Worm (Caenorhabditis elegans): ENCODE data around the gene sod-4.

Gene sod-4

ce11 chrIII:9455980-9456658 lies 44.1 kb downstream of the sod-4 start, which contains the start of the genes rheb-1 and spk-1 (continued):
- TF ChIP-seq nhr-27 (tag; optimal IDR thresholded peaks at IDR 0.05) (no peak), nhr-80 (tag; optimal IDR thresholded peaks at IDR 0.05) (peak; percentile 94), akir-1 (GFP tag; optimal IDR thresholded peaks at IDR 0.05) (no peak), ztf-22 (GFP tag; optimal IDR thresholded peaks at IDR 0.05) (peak; percentile 87), nhr-179 (tag; optimal IDR thresholded peaks at IDR 0.05) (no peak), C17E4.6 (GFP tag; IDR thresholded peaks at IDR 0.05) (no peak), sptf-2 (GFP tag; optimal IDR thresholded peaks at IDR 0.05) (no peak), ceh-40 (GFP tag; IDR thresholded peaks at IDR 0.05) (no peak), mcd-1 (GFP tag; IDR thresholded peaks at IDR 0.05) (peak; percentile 89), B0019.2 (GFP tag; conservative IDR thresholded peaks at IDR 0.05) (0 out of 2 replicates have a peak, but pooled peaks have one; percentile 51), T26A5.8 (tag; optimal IDR thresholded peaks at IDR 0.05) (no peak), Y95B8A.8 (GFP tag; IDR thresholded peaks at IDR 0.05) (peak; percentile 66; the same call in 1 of the 2 replicates), bed-1 (GFP tag; IDR thresholded peaks at IDR 0.05) (no peak), lin-54 (GFP tag; optimal IDR thresholded peaks at IDR 0.05) (peak; percentile 84), efl-1 (GFP tag; optimal IDR thresholded peaks at IDR 0.05) (peak; percentile 80), Y53F4B.3 (GFP tag; IDR thresholded peaks at IDR 0.05) (no peak), madf-6 (GFP tag; IDR thresholded peaks at IDR 0.05) (peak; percentile 83), hlh-12 (tag; optimal IDR thresholded peaks at IDR 0.05) (no peak), tbx-9 (tag; optimal IDR thresholded peaks at IDR 0.05; ENCODE audit: borderline replicate concordance) (no peak), attf-6 (GFP tag; IDR thresholded peaks at IDR 0.05) (peak; percentile 22; the same call in 1 of the 2 replicates), hlh-26 (GFP tag; conservative IDR thresholded peaks at IDR 0.05) (no peak), tlf-1 (GFP tag; optimal IDR thresholded peaks at IDR 0.05) (peak; percentile 91), Y79H2A.3 (GFP tag; conservative IDR thresholded peaks at IDR 0.05) (0 out of 2 replicates have a peak, but pooled peaks have one; percentile 33), ceh-79 (tag; optimal IDR thresholded peaks at IDR 0.05) (no peak), ceh-27 (GFP tag; optimal IDR thresholded peaks at IDR 0.05) (peak; percentile 86), F37B4.10 (GFP tag; IDR thresholded peaks at IDR 0.05) (peak; percentile 80; the same call in 1 of the 2 replicates), C06A6.2 (GFP tag; conservative IDR thresholded peaks at IDR 0.05) (peak; percentile 73), unc-130 (GFP tag; optimal IDR thresholded peaks at IDR 0.05) (peak; percentile 30), bed-2 (GFP tag; IDR thresholded peaks at IDR 0.05) (no peak), nhr-90 (tag; optimal IDR thresholded peaks at IDR 0.05) (peak; percentile 56), B0261.1 (tag; optimal IDR thresholded peaks at IDR 0.05) (peak; percentile 7), dpff-1 (tag; optimal IDR thresholded peaks at IDR 0.05) (no peak), ceh-91 (GFP tag; IDR thresholded peaks at IDR 0.05) (peak; percentile 76), mxl-1 (tag; optimal IDR thresholded peaks at IDR 0.05) (no peak), mes-4 (tag; optimal IDR thresholded peaks at IDR 0.05) (no peak), egl-18 (GFP tag; IDR thresholded peaks at IDR 0.05) (no peak), F49E8.2 (tag; optimal IDR thresholded peaks at IDR 0.05; ENCODE audit: insufficient read depth) (peak; percentile 77), ztf-28 (GFP tag; IDR thresholded peaks at IDR 0.05) (0 out of 2 replicates have a peak, but pooled peaks have one; percentile 45), ztf-26 (tag; optimal IDR thresholded peaks at IDR 0.05) (peak; percentile 60), ekl-4 (GFP tag; IDR thresholded peaks at IDR 0.05) (peak; percentile 66; the same call in 1 of the 2 replicates), egl-44 (GFP tag; IDR thresholded peaks at IDR 0.05) (peak; percentile 65; the same call in 1 of the 2 replicates), ceh-58 (GFP tag; IDR thresholded peaks at IDR 0.05) (no peak), nfyb-1 (GFP tag; IDR thresholded peaks at IDR 0.05) (peak; percentile 92), hmg-20 (GFP tag; IDR thresholded peaks at IDR 0.05) (no peak), tbp1 (GFP tag; optimal IDR thresholded peaks at IDR 0.05) (peak; percentile 70), F57C9.4 (tag; optimal IDR thresholded peaks at IDR 0.05) (no peak), hrde-1 (tag; optimal IDR thresholded peaks at IDR 0.05; ENCODE audit: borderline replicate concordance) (no peak), nfya-2 (GFP tag; IDR thresholded peaks at IDR 0.05) (no peak)

Data from whole organism, young adult.